Worm (Caenorhabditis elegans): ENCODE data around the gene cut-1.

Gene cut-1

DNA sequence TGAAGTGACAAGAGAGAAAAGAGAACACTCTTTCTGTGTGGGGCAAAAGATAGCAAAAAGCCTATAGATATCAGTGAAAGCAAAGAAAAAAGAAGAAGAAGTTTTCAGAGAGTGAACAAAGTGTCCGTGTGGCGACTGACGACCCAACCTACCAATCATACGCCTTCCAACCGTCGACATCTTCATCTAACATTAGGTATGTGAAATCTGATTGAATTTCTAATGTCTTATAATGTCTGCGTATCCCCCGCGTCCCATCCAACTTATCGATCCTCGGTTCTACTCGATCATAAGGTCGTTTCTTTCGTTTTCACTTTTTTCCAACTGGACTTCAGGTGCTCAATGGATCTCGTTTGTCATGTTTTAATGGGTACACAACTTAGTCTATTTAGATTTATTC is 38.4 kb downstream of the cut-1 start:
- TF ChIP-seq nhr-43 (tag; optimal IDR thresholded peaks at IDR 0.05; ENCODE audit: poor library complexity, severe bottlenecking) (no peak), nhr-25 (tag; optimal IDR thresholded peaks at IDR 0.05) (peak; percentile 79), nhr-77 (tag; optimal IDR thresholded peaks at IDR 0.05) (no peak), R02D3.7 (tag; optimal IDR thresholded peaks at IDR 0.05) (no peak), lin-39 (tag; optimal IDR thresholded peaks at IDR 0.05) (no peak), nfya-1 (tag; optimal IDR thresholded peaks at IDR 0.05; ENCODE audit: insufficient read depth) (peak; percentile 56), lsy-12 (tag; optimal IDR thresholded peaks at IDR 0.05) (no peak), aly-2 (tag; optimal IDR thresholded peaks at IDR 0.05) (no peak), daf-12 (tag; optimal IDR thresholded peaks at IDR 0.05) (no peak), fkh-10 (GFP tag; optimal IDR thresholded peaks at IDR 0.05) (no peak), hmg-11 (tag; optimal IDR thresholded peaks at IDR 0.05) (no peak), nhr-23 (tag; optimal IDR thresholded peaks at IDR 0.05) (peak; percentile 26), ama-1 (optimal IDR thresholded peaks at IDR 0.05) (no peak)

DNA sequence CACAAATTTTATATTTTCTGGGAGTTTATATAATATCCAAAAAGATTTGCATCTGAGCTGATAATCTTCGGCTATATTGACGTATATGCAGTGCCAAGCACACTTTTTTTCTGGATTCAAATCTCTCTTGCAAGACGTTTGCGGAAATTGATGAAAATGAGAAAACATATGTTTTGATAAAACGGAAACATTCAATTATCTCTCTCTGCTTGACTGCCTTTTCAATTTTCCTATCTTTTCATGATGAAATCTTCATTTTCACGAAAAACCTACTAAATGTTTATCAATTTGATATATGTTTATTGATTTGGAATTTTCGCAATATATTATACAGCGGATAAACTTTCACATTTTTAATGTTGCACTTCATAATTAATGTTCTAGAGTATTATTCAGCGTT is 39.0 kb downstream of the cut-1 start:
- TF ChIP-seq eor-1 (tag; optimal IDR thresholded peaks at IDR 0.05) (no peak), fkh-10 (GFP tag; optimal IDR thresholded peaks at IDR 0.05) (no peak), nfya-1 (tag; optimal IDR thresholded peaks at IDR 0.05; ENCODE audit: insufficient read depth) (no peak)

DNA sequence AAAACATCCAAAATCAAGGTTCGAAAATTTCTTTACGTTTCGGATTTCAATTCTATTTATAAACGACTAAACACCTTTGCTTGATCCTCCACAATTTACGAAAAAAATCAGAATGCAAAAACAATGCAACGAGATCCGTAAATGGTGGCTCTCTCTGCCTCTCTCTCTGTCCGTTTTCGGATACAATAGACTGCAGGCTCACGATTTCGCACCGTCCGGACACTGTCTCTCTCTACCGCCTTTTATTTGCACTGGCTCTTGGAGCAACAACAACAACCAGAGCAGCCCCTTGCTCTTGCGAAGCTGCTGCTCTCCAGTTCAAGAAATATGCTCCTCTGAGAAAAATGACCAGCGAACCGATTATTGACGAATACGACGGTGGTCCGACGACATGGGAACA is 43.3 kb downstream of the cut-1 start, which contains the start of gene T24F1.7:
Gene T24F1.7 (plus strand): TSS at position 301 of the 400 bp plus-strand sequence.
- TF ChIP-seq elt-3 (tag; optimal IDR thresholded peaks at IDR 0.05), result no peak
- no peak for TF ChIP-seq egl-27 (tag; optimal IDR thresholded peaks at IDR 0.05)

DNA sequence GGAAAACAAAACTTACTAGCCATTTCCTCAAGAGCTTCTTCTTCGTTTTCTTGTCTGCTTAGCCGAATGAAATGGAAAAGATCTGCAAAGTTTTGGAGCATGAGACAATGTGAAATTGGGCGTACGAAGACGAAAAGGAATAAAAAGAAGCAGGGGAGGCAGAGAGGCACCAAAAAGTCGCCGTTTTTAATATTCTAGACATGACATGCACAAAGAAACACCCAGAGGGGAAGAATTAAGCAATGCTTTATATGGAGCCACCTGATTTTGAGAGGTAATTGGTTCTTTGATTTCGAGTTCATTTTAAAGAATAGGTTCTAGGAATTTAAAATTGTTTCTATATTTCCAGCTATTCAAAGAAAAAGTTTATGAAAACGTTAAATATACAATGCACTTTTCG is 45.2 kb downstream of the cut-1 start, which contains the start of gene T24F1.4:
Gene T24F1.4 (minus strand): TSS at position 101 of the 400 bp plus-strand sequence.
- TF ChIP-seq ceh-82 (tag; optimal IDR thresholded peaks at IDR 0.05) (no peak), fkh-2 (tag; optimal IDR thresholded peaks at IDR 0.05) (no peak), jun-1 (tag; optimal IDR thresholded peaks at IDR 0.05) (no peak), egl-5 (tag; optimal IDR thresholded peaks at IDR 0.05) (no peak), ceh-28 (tag; optimal IDR thresholded peaks at IDR 0.05) (no peak), R02D3.7 (tag; optimal IDR thresholded peaks at IDR 0.05) (no peak), nhr-28 (tag; optimal IDR thresholded peaks at IDR 0.05) (no peak), sea-2 (GFP tag; optimal IDR thresholded peaks at IDR 0.05) (no peak), tbx-2 (tag; optimal IDR thresholded peaks at IDR 0.05) (no peak), lsy-12 (tag; optimal IDR thresholded peaks at IDR 0.05) (no peak), ZK546.5 (tag; optimal IDR thresholded peaks at IDR 0.05) (no peak), eor-1 (tag; optimal IDR thresholded peaks at IDR 0.05) (no peak), pqm-1 (tag; optimal IDR thresholded peaks at IDR 0.05) (no peak), lin-15B (tag; optimal IDR thresholded peaks at IDR 0.05) (no peak), skn-1 (tag; optimal IDR thresholded peaks at IDR 0.05) (no peak), unc-39 (tag; optimal IDR thresholded peaks at IDR 0.05) (no peak)

DNA sequence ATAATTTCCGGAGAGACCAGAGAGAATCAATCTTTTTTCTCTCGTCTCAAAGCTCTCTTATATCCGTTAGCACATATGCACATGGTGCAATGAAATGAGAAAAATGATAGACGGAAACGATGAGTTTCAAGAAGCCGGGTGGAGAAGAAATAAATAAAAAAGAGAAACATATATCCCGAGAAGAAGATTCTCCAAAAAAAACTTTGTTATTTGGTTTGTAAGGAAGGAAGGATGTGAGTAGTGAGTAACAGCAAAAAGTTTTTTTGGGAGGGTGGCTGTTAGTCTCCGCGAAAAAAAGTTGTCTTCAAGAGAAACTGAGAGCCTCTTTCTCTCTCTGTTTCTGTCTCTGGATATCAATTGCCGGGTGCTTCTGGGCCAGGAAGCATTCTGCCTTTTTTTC is 47.7 kb downstream of the cut-1 start:
- TF ChIP-seq daf-12 (tag; optimal IDR thresholded peaks at IDR 0.05) (no peak), ama-1 (optimal IDR thresholded peaks at IDR 0.05) (no peak), pqm-1 (tag; optimal IDR thresholded peaks at IDR 0.05) (no peak), ZK546.5 (tag; optimal IDR thresholded peaks at IDR 0.05) (no peak), nhr-12 (tag; optimal IDR thresholded peaks at IDR 0.05) (no peak), unc-62 (GFP tag; optimal IDR thresholded peaks at IDR 0.05) (no peak), sea-2 (GFP tag; optimal IDR thresholded peaks at IDR 0.05) (no peak), jun-1 (tag; optimal IDR thresholded peaks at IDR 0.05) (no peak), nhr-237 (tag; optimal IDR thresholded peaks at IDR 0.05) (no peak)

DNA sequence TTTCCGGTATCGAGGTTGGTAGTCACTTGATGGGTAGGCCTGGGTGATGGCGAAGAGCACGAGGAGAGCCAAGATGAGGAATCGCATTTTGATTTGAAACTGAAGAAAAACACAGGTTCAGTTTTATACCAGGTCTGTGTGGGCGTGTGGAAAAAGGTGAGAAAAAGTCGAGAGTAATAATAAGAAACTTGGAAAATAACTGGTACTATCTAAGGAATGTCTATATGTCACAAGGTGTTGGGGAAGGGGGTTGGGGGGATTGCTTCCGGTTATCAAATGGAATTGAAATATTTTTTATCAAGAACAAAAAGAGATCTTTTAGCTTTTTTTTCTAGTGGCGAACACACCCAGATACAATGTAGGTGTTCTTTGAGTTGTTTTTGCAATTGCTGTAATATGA is 50.7 kb downstream of the cut-1 start, which contains the start of gene nlp-51:
Gene nlp-51 (minus strand): TSS at position 101 of the 400 bp plus-strand sequence.
- TF ChIP-seq mdl-1 (tag; optimal IDR thresholded peaks at IDR 0.05), result no peak
- TF ChIP-seq snpc-4 (tag; optimal IDR thresholded peaks at IDR 0.05), result no peak
- TF ChIP-seq egl-27 (tag; optimal IDR thresholded peaks at IDR 0.05), result no peak
- TF ChIP-seq jun-1 (tag; optimal IDR thresholded peaks at IDR 0.05), result no peak
- no peak for TF ChIP-seq elt-2 (tag; optimal IDR thresholded peaks at IDR 0.05)
- TF ChIP-seq fkh-2 (tag; optimal IDR thresholded peaks at IDR 0.05), result no peak
- no peak for TF ChIP-seq lin-39 (tag; optimal IDR thresholded peaks at IDR 0.05)
- TF ChIP-seq sea-2 (GFP tag; optimal IDR thresholded peaks at IDR 0.05), result no peak
